Worm (Caenorhabditis elegans): ENCODE measurements around the gene K07H8.7.

K07H8.7 gene

ce11 chrIV:8255221-8255620 lies 4.6 kb downstream of the K07H8.7 start:
- TF ChIP-seq hmg-4 (GFP tag; optimal IDR thresholded peaks at IDR 0.05) (no peak), ceh-36 (tag; optimal IDR thresholded peaks at IDR 0.05) (no peak), tbx-11 (GFP tag; IDR thresholded peaks at IDR 0.05) (no peak), ets-7 (tag; optimal IDR thresholded peaks at IDR 0.05) (no peak), B0310.2 (tag; optimal IDR thresholded peaks at IDR 0.05) (no peak), hmbx-1 (tag; optimal IDR thresholded peaks at IDR 0.05) (no peak), tra-4 (tag; optimal IDR thresholded peaks at IDR 0.05) (no peak), ama-1 (optimal IDR thresholded peaks at IDR 0.05) (no peak), pes-1 (GFP tag; IDR thresholded peaks at IDR 0.05) (no peak), flt-1 (GFP tag; IDR thresholded peaks at IDR 0.05) (no peak), ceh-13 (GFP tag; optimal IDR thresholded peaks at IDR 0.05) (no peak), tbx-37 (GFP tag; conservative IDR thresholded peaks at IDR 0.05) (no peak), sea-1 (GFP tag; conservative IDR thresholded peaks at IDR 0.05) (no peak), hnd-1 (tag; optimal IDR thresholded peaks at IDR 0.05) (no peak), F13C5.2 (tag; optimal IDR thresholded peaks at IDR 0.05) (no peak), aly-1 (tag; optimal IDR thresholded peaks at IDR 0.05) (no peak), scrt-1 (GFP tag; IDR thresholded peaks at IDR 0.05) (no peak)

- TF ChIP-seq ceh-13 (GFP tag; optimal IDR thresholded peaks at IDR 0.05) (no peak), F13C5.2 (tag; optimal IDR thresholded peaks at IDR 0.05) (no peak), tra-4 (tag; optimal IDR thresholded peaks at IDR 0.05) (no peak), sea-1 (GFP tag; conservative IDR thresholded peaks at IDR 0.05) (no peak), flt-1 (GFP tag; IDR thresholded peaks at IDR 0.05) (no peak), ets-7 (tag; optimal IDR thresholded peaks at IDR 0.05) (no peak), pes-1 (GFP tag; IDR thresholded peaks at IDR 0.05) (no peak), B0310.2 (tag; optimal IDR thresholded peaks at IDR 0.05) (no peak), tbx-37 (GFP tag; conservative IDR thresholded peaks at IDR 0.05) (no peak), ceh-36 (tag; optimal IDR thresholded peaks at IDR 0.05) (no peak), hmg-4 (GFP tag; optimal IDR thresholded peaks at IDR 0.05) (no peak), tbx-11 (GFP tag; IDR thresholded peaks at IDR 0.05) (no peak), scrt-1 (GFP tag; IDR thresholded peaks at IDR 0.05) (no peak), hmbx-1 (tag; optimal IDR thresholded peaks at IDR 0.05) (no peak), ama-1 (optimal IDR thresholded peaks at IDR 0.05) (no peak), hnd-1 (tag; optimal IDR thresholded peaks at IDR 0.05) (no peak), aly-1 (tag; optimal IDR thresholded peaks at IDR 0.05) (no peak)
Observed at ce11 chrIV:8254193-8254592, 5.6 kb downstream of the K07H8.7 start.

- peak; percentile 92 for TF ChIP-seq hmbx-1 (tag; optimal IDR thresholded peaks at IDR 0.05)
- TF ChIP-seq hmg-4 (GFP tag; optimal IDR thresholded peaks at IDR 0.05) = no peak
- TF ChIP-seq tbx-11 (GFP tag; IDR thresholded peaks at IDR 0.05) = peak; percentile 96
- peak; percentile 93 for TF ChIP-seq hnd-1 (tag; optimal IDR thresholded peaks at IDR 0.05)
- TF ChIP-seq ceh-36 (tag; optimal IDR thresholded peaks at IDR 0.05) = peak; percentile 97
- peak; percentile 91 for TF ChIP-seq tra-4 (tag; optimal IDR thresholded peaks at IDR 0.05)
- TF ChIP-seq ets-7 (tag; optimal IDR thresholded peaks at IDR 0.05) = peak; percentile 81
- peak; percentile 99 for TF ChIP-seq flt-1 (GFP tag; IDR thresholded peaks at IDR 0.05)
- peak; percentile 91 for TF ChIP-seq aly-1 (tag; optimal IDR thresholded peaks at IDR 0.05)
- TF ChIP-seq B0310.2 (tag; optimal IDR thresholded peaks at IDR 0.05) = peak; percentile 97
- TF ChIP-seq sea-1 (GFP tag; conservative IDR thresholded peaks at IDR 0.05) = peak; percentile 95
- TF ChIP-seq pes-1 (GFP tag; IDR thresholded peaks at IDR 0.05) = peak; percentile 97
- peak; percentile 97 for TF ChIP-seq ceh-13 (GFP tag; optimal IDR thresholded peaks at IDR 0.05)
- peak; percentile 96; the same call in 1 of the 2 replicates for TF ChIP-seq scrt-1 (GFP tag; IDR thresholded peaks at IDR 0.05)
- TF ChIP-seq tbx-37 (GFP tag; conservative IDR thresholded peaks at IDR 0.05) = peak; percentile 95
- no peak for TF ChIP-seq ama-1 (optimal IDR thresholded peaks at IDR 0.05)
- peak; percentile 98 for TF ChIP-seq F13C5.2 (tag; optimal IDR thresholded peaks at IDR 0.05)
Observed at ce11 chrIV:8252856-8253255, 6.9 kb downstream of the K07H8.7 start.

ce11 chrIV:8251346-8251745 lies 8.5 kb downstream of the K07H8.7 start:
- TF ChIP-seq tbx-37 (GFP tag; conservative IDR thresholded peaks at IDR 0.05) (no peak), ceh-36 (tag; optimal IDR thresholded peaks at IDR 0.05) (no peak), ets-7 (tag; optimal IDR thresholded peaks at IDR 0.05) (no peak), ama-1 (optimal IDR thresholded peaks at IDR 0.05) (no peak), tra-4 (tag; optimal IDR thresholded peaks at IDR 0.05) (no peak), hmg-4 (GFP tag; optimal IDR thresholded peaks at IDR 0.05) (no peak), F13C5.2 (tag; optimal IDR thresholded peaks at IDR 0.05) (no peak), tbx-11 (GFP tag; IDR thresholded peaks at IDR 0.05) (no peak), hmbx-1 (tag; optimal IDR thresholded peaks at IDR 0.05) (no peak), pes-1 (GFP tag; IDR thresholded peaks at IDR 0.05) (no peak), scrt-1 (GFP tag; IDR thresholded peaks at IDR 0.05) (no peak)

ce11 chrIV:8247341-8247740 lies 12.5 kb downstream of the K07H8.7 start:
- TF ChIP-seq tra-4 (tag; optimal IDR thresholded peaks at IDR 0.05) = no peak
- TF ChIP-seq flt-1 (GFP tag; IDR thresholded peaks at IDR 0.05) = no peak
- no peak for TF ChIP-seq F13C5.2 (tag; optimal IDR thresholded peaks at IDR 0.05)
- TF ChIP-seq tbx-37 (GFP tag; conservative IDR thresholded peaks at IDR 0.05) = no peak
- TF ChIP-seq sea-1 (GFP tag; conservative IDR thresholded peaks at IDR 0.05) = no peak
- no peak for TF ChIP-seq ama-1 (optimal IDR thresholded peaks at IDR 0.05)
- TF ChIP-seq ceh-36 (tag; optimal IDR thresholded peaks at IDR 0.05) = no peak
- no peak for TF ChIP-seq scrt-1 (GFP tag; IDR thresholded peaks at IDR 0.05)

- no peak for TF ChIP-seq tbx-11 (GFP tag; IDR thresholded peaks at IDR 0.05)
- TF ChIP-seq ets-7 (tag; optimal IDR thresholded peaks at IDR 0.05) = no peak
- TF ChIP-seq F13C5.2 (tag; optimal IDR thresholded peaks at IDR 0.05) = no peak
- TF ChIP-seq pes-1 (GFP tag; IDR thresholded peaks at IDR 0.05) = no peak
- no peak for TF ChIP-seq ceh-36 (tag; optimal IDR thresholded peaks at IDR 0.05)
- TF ChIP-seq ama-1 (optimal IDR thresholded peaks at IDR 0.05) = no peak
- TF ChIP-seq flt-1 (GFP tag; IDR thresholded peaks at IDR 0.05) = no peak
- no peak for TF ChIP-seq hmbx-1 (tag; optimal IDR thresholded peaks at IDR 0.05)
- no peak for TF ChIP-seq sea-1 (GFP tag; conservative IDR thresholded peaks at IDR 0.05)
- no peak for TF ChIP-seq scrt-1 (GFP tag; IDR thresholded peaks at IDR 0.05)
- TF ChIP-seq B0310.2 (tag; optimal IDR thresholded peaks at IDR 0.05) = no peak
- TF ChIP-seq hmg-4 (GFP tag; optimal IDR thresholded peaks at IDR 0.05) = no peak
- TF ChIP-seq hnd-1 (tag; optimal IDR thresholded peaks at IDR 0.05) = no peak
- TF ChIP-seq tbx-37 (GFP tag; conservative IDR thresholded peaks at IDR 0.05) = no peak
- no peak for TF ChIP-seq tra-4 (tag; optimal IDR thresholded peaks at IDR 0.05)
- TF ChIP-seq ceh-13 (GFP tag; optimal IDR thresholded peaks at IDR 0.05) = no peak
- TF ChIP-seq aly-1 (tag; optimal IDR thresholded peaks at IDR 0.05) = no peak
Observed at ce11 chrIV:8244112-8244511, 15.7 kb downstream of the K07H8.7 start, which contains the start of gene T09A12.1. T09A12.1 (plus strand) TSS chrIV:8244412.

ce11 chrIV:8243599-8243998 lies 16.2 kb downstream of the K07H8.7 start, which contains the start of gene T09A12.8:
T09A12.8 (minus strand) TSS chrIV:8243699.
- no peak for TF ChIP-seq B0310.2 (tag; optimal IDR thresholded peaks at IDR 0.05)
- no peak for TF ChIP-seq ets-7 (tag; optimal IDR thresholded peaks at IDR 0.05)
- no peak for TF ChIP-seq F13C5.2 (tag; optimal IDR thresholded peaks at IDR 0.05)
- no peak for TF ChIP-seq ceh-36 (tag; optimal IDR thresholded peaks at IDR 0.05)
- TF ChIP-seq tbx-11 (GFP tag; IDR thresholded peaks at IDR 0.05) = no peak
- no peak for TF ChIP-seq tra-4 (tag; optimal IDR thresholded peaks at IDR 0.05)
